Worm (Caenorhabditis elegans) whole organism, young adult: ENCODE measurements around the gene C01G12.3.

Source experiments
- B0261.1 ChIP-seq: sonication (generic microtip); optimal IDR thresholded peaks from 2 replicates; lab custom pipeline; 2016; ENCODE audit warnings: mild to moderate bottlenecking, missing genetic modification characterization, moderate library complexity, missing compliant biosample characterization
- Y56A3A.18 ChIP-seq: fragments of 200-800 bp; sonication (Bioruptor generic); IDR thresholded peaks from 2 replicates; pipeline ENCODE4 v1.3.6; 2022; ENCODE audit warnings: missing genetic modification reagents, missing genetic modification characterization, missing compliant biosample characterization
- ama-1 ChIP-seq, 3 experiments: fragments of 150-350 bp in 1 of 3; sonication (generic microtip) in 2 of 3; optimal IDR thresholded peaks; 2 replicates each; lab custom pipeline; 2014 to 2018; ENCODE audit warnings: missing biosample characterization in 2 of 3, missing genetic modification characterization in 2 of 3, missing genetic modification reagents in 2 of 3
- ceh-100 ChIP-seq: fragments of 200-800 bp; sonication (Bioruptor generic); IDR thresholded peaks from 2 replicates; pipeline ENCODE4 v1.3.6; 2022; ENCODE audit warnings: missing genetic modification reagents, missing genetic modification characterization, missing compliant biosample characterization
- ceh-91 ChIP-seq: fragments of 200-800 bp; sonication (Bioruptor generic); IDR thresholded peaks from 2 replicates; pipeline ENCODE4 v1.3.6; 2022; ENCODE audit warnings: missing genetic modification reagents, missing genetic modification characterization, missing compliant biosample characterization
- ekl-4 ChIP-seq: fragments of 200-800 bp; sonication (Bioruptor generic); IDR thresholded peaks from 2 replicates; pipeline ENCODE4 v1.3.6; 2022; ENCODE audit warnings: missing genetic modification reagents, missing genetic modification characterization, missing compliant biosample characterization
- lsy-27 ChIP-seq: sonication (generic microtip); optimal IDR thresholded peaks from 2 replicates; lab custom pipeline; 2017; ENCODE audit warnings: missing genetic modification characterization, mild to moderate bottlenecking, missing compliant biosample characterization, antibody characterized with exemption, missing genotype, borderline replicate concordance; ENCODE audit not compliant: insufficient read depth
- nhr-27 ChIP-seq: fragments of 200-800 bp; sonication (Bioruptor generic); optimal IDR thresholded peaks from 2 replicates; lab custom pipeline; 2018; ENCODE audit warnings: mild to moderate bottlenecking, missing genetic modification characterization, moderate library complexity, missing compliant biosample characterization
- pha-4 ChIP-seq: fragments of 150-350 bp; sonication (generic microtip); optimal IDR thresholded peaks from 2 replicates; lab custom pipeline; 2014; ENCODE audit warnings: missing biosample characterization, missing genetic modification reagents, missing genetic modification characterization

DNA sequence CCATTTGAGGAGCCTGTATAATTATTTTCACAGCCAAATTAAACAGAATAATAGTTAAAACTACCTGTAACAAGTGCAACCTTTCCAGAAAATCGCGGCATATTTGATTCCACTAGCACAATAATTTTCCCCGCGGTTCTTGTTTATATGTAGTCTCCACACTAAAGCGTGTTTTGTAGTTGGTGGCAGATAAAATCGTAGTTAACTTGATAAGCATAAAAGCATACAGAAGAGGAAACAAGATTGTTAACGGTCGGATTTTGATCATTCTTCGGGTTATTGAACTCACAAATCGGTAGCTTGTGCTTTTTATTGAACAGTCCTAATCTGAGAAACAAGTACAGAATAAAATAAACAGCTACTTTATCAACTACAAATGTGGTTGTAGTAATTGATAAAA, 5.3 kb upstream of the C01G12.3 start, which contains the start of gene C01G12.5:
- TF ChIP-seq ekl-4, result no peak
- no peak for TF ChIP-seq pha-4 (tag; lab: Kevin White, UChicago)
- TF ChIP-seq B0261.1 (tag; lab: Kevin White, UChicago), result no peak
- no peak for TF ChIP-seq nhr-27 (tag; lab: Kevin White, UChicago)
- no peak for TF ChIP-seq ceh-100
- no peak for TF ChIP-seq lsy-27 (tag; lab: Kevin White, UChicago)
- TF ChIP-seq Y56A3A.18 (GFP tag; lab: Robert Waterston, UW), result no peak
- TF ChIP-seq ceh-91 (GFP tag; lab: Robert Waterston, UW), result no peak
- TF ChIP-seq ama-1 (optimal IDR thresholded peaks at IDR 0.05; lab: Kevin White, UChicago), result no peak
- no peak for TF ChIP-seq ama-1 (GFP tag; optimal IDR thresholded peaks at IDR 0.05; lab: Kevin White, UChicago)
